Fruit fly (Drosophila melanogaster) whole organism, embryonic: ENCODE results near the gene CG10311.

Source experiments
- Ada2b ChIP-seq: fragments of 200-800 bp; sonication (Bioruptor generic); IDR thresholded peaks from 2 replicates; pipeline ENCODE4 v1.3.6; 2022; ENCODE audit warnings: missing biosample characterization, missing genetic modification characterization
- Atf-2 ChIP-seq: fragments of 200-800 bp; sonication (Bioruptor generic); optimal IDR thresholded peaks from 2 replicates; lab custom pipeline; 2016; ENCODE audit warnings: missing biosample characterization, missing genetic modification characterization
- Atf6 ChIP-seq: fragments of 200-800 bp; sonication (Bioruptor generic); IDR thresholded peaks from 2 replicates; pipeline ENCODE4 v1.3.6; 2022; ENCODE audit warnings: missing biosample characterization, missing genetic modification characterization
- CG10979 ChIP-seq: fragments of 200-800 bp; sonication (Bioruptor generic); optimal IDR thresholded peaks from 2 replicates; lab custom pipeline; 2018; ENCODE audit warnings: missing biosample characterization, mild to moderate bottlenecking, missing genetic modification characterization, moderate library complexity
- CG1233 ChIP-seq: fragments of 200-800 bp; sonication (Bioruptor generic); optimal IDR thresholded peaks from 4 replicates; lab custom pipeline; 2018; ENCODE audit warnings: missing biosample characterization, mild to moderate bottlenecking, missing genetic modification characterization
- CG12769 ChIP-seq: fragments of 200-800 bp; sonication (Bioruptor generic); optimal IDR thresholded peaks from 2 replicates; lab custom pipeline; 2019; ENCODE audit warnings: missing biosample characterization, mild to moderate bottlenecking, missing genetic modification characterization, moderate library complexity
- CG13287 ChIP-seq: fragments of 200-800 bp; sonication (Bioruptor generic); IDR thresholded peaks from 2 replicates; pipeline ENCODE4 v1.3.6; 2022; ENCODE audit warnings: missing biosample characterization, missing genetic modification characterization; ENCODE audit not compliant: partially characterized antibody
- CG14014 ChIP-seq: fragments of 200-800 bp; sonication (Bioruptor generic); IDR thresholded peaks from 2 replicates; pipeline ENCODE4 v1.3.6; 2022; ENCODE audit warnings: missing biosample characterization, missing genetic modification characterization
- CG18262 ChIP-seq: fragments of 200-800 bp; optimal IDR thresholded peaks from 3 replicates; lab custom pipeline; 2019; ENCODE audit warnings: missing biosample characterization, mild to moderate bottlenecking, missing genetic modification characterization, moderate library complexity
- CG18599 ChIP-seq: fragments of 200-800 bp; sonication (Bioruptor generic); optimal IDR thresholded peaks from 3 replicates; lab custom pipeline; 2017; ENCODE audit warnings: missing biosample characterization, missing genetic modification characterization, mild to moderate bottlenecking, moderate library complexity, missing genetic modification reagents
- CG2120 ChIP-seq: fragments of 200-800 bp; sonication (Bioruptor generic); optimal IDR thresholded peaks from 3 replicates; lab custom pipeline; 2016; ENCODE audit warnings: missing biosample characterization, missing genetic modification characterization
- CG32532 ChIP-seq: fragments of 200-800 bp; sonication (Bioruptor generic); IDR thresholded peaks from 2 replicates; pipeline ENCODE4 v1.3.6; 2022; ENCODE audit warnings: missing biosample characterization, missing genetic modification characterization
- CG34224 ChIP-seq: fragments of 200-800 bp; sonication (Bioruptor generic); IDR thresholded peaks from 3 replicates; pipeline ENCODE4 v1.3.6; 2022; ENCODE audit warnings: missing biosample characterization, missing genetic modification characterization; ENCODE audit not compliant: partially characterized antibody
- CG4854 ChIP-seq: fragments of 200-800 bp; sonication (Bioruptor generic); optimal IDR thresholded peaks from 2 replicates; lab custom pipeline; 2016; ENCODE audit warnings: missing biosample characterization, missing genetic modification characterization, inconsistent platforms
- CG7786 ChIP-seq: fragments of 200-800 bp; sonication (Bioruptor generic); optimal IDR thresholded peaks from 2 replicates; lab custom pipeline; 2016; ENCODE audit warnings: missing biosample characterization, missing genetic modification characterization
- CG8290 ChIP-seq, 3 experiments: fragments of 200-800 bp; sonication (Bioruptor generic); optimal IDR thresholded peaks; 2 replicates each; lab custom pipeline; 2016 to 2019; ENCODE audit warnings: missing biosample characterization in 3 of 3, missing genetic modification characterization in 3 of 3, mild to moderate bottlenecking in 2 of 3, moderate library complexity in 1 of 3
- CoRest ChIP-seq: fragments of 200-800 bp; sonication (Bioruptor generic); optimal IDR thresholded peaks from 3 replicates; lab custom pipeline; 2018; ENCODE audit warnings: missing biosample characterization, mild to moderate bottlenecking, missing genetic modification characterization, moderate library complexity
- Drgx ChIP-seq: fragments of 200-800 bp; sonication (Bioruptor generic); IDR thresholded peaks from 2 replicates; pipeline ENCODE4 v1.3.6; 2022; ENCODE audit warnings: missing biosample characterization, missing genetic modification characterization
- Ets65A ChIP-seq: fragments of 200-800 bp; sonication (Bioruptor generic); peaks from one replicate; lab custom pipeline; 2016; ENCODE audit warnings: missing biosample characterization, missing genetic modification characterization
- Hand ChIP-seq: fragments of 200-800 bp; sonication (Bioruptor generic); optimal IDR thresholded peaks from 2 replicates; lab custom pipeline; 2017; ENCODE audit warnings: mild to moderate bottlenecking, missing biosample characterization, missing genetic modification reagents, missing genetic modification characterization
- Jarid2 ChIP-seq: fragments of 200-800 bp; sonication (Bioruptor generic); optimal IDR thresholded peaks from 3 replicates; lab custom pipeline; 2017; ENCODE audit warnings: mild to moderate bottlenecking, missing biosample characterization, missing genetic modification reagents, missing genetic modification characterization
- Max ChIP-seq: fragments of 200-800 bp; sonication (Bioruptor generic); optimal IDR thresholded peaks from 2 replicates; lab custom pipeline; 2016; ENCODE audit warnings: missing biosample characterization, mild to moderate bottlenecking, missing genetic modification characterization
- Meics ChIP-seq: fragments of 200-800 bp; sonication (Bioruptor generic); optimal IDR thresholded peaks from 2 replicates; lab custom pipeline; 2017; ENCODE audit warnings: missing biosample characterization, mild to moderate bottlenecking, missing genetic modification characterization
- NFAT ChIP-seq: fragments of 200-800 bp; sonication (Bioruptor generic); IDR thresholded peaks from 2 replicates; pipeline ENCODE4 v1.3.6; 2022; ENCODE audit warnings: missing biosample characterization, missing genetic modification characterization
- Pdp1 ChIP-seq, 2 experiments: fragments of 200-800 bp; sonication (Bioruptor generic); optimal IDR thresholded peaks; 3 replicates each; lab custom pipeline; 2016; ENCODE audit warnings: missing biosample characterization in 2 of 2, missing genetic modification characterization in 2 of 2, mild to moderate bottlenecking in 1 of 2, moderate library complexity in 1 of 2
- Stat92E ChIP-seq, 3 experiments: fragments of >200 bp in 2 of 3; fragments of 200-800 bp in 1 of 3; sonication (Bioruptor generic) in 1 of 3; optimal IDR thresholded peaks; 2 replicates each; lab custom pipeline; 2017 to 2019; ENCODE audit warnings: missing biosample characterization in 3 of 3, missing genetic modification characterization in 3 of 3, mild to moderate bottlenecking in 1 of 3, moderate library complexity in 1 of 3
- Xbp1 ChIP-seq: fragments of 200-800 bp; sonication (Bioruptor generic); optimal IDR thresholded peaks from 3 replicates; lab custom pipeline; 2016; ENCODE audit warnings: missing biosample characterization, mild to moderate bottlenecking, missing genetic modification characterization
- bsh ChIP-seq, 2 experiments: fragments of 200-800 bp; sonication (Bioruptor generic); optimal IDR thresholded peaks; 2 replicates each; lab custom pipeline; 2017 to 2018; ENCODE audit warnings: mild to moderate bottlenecking in 2 of 2, missing biosample characterization in 2 of 2, missing genetic modification characterization in 2 of 2, moderate library complexity in 1 of 2
- crc ChIP-seq: fragments of 200-800 bp; sonication (Bioruptor generic); optimal IDR thresholded peaks from 2 replicates; lab custom pipeline; 2016; ENCODE audit warnings: missing biosample characterization, missing genetic modification characterization
- dan ChIP-seq: fragments of 200-800 bp; sonication (Bioruptor generic); IDR thresholded peaks from 2 replicates; pipeline ENCODE4 v1.3.6; 2022; ENCODE audit warnings: missing biosample characterization, missing genetic modification characterization
- dpn ChIP-seq, 2 experiments: fragments of 200-800 bp; sonication (Bioruptor generic); optimal IDR thresholded peaks; 3 replicates each; lab custom pipeline; 2016; ENCODE audit warnings: missing biosample characterization in 2 of 2, missing genetic modification characterization in 2 of 2
- esg ChIP-seq: fragments of 200-800 bp; sonication (Bioruptor generic); conservative IDR thresholded peaks from 2 replicates; pipeline ENCODE4 v1.3.6; 2022; ENCODE audit warnings: missing biosample characterization, missing genetic modification characterization
- exex ChIP-seq: fragments of 200-800 bp; sonication (Bioruptor generic); optimal IDR thresholded peaks from 4 replicates; lab custom pipeline; 2018; ENCODE audit warnings: missing biosample characterization, mild to moderate bottlenecking, missing genetic modification characterization, moderate library complexity
- kah ChIP-seq: fragments of 200-800 bp; sonication (Bioruptor generic); optimal IDR thresholded peaks from 2 replicates; lab custom pipeline; 2018; ENCODE audit warnings: missing biosample characterization, mild to moderate bottlenecking, missing genetic modification characterization
- lilli ChIP-seq: fragments of 200-800 bp; sonication (Bioruptor generic); optimal IDR thresholded peaks from 3 replicates; lab custom pipeline; 2016; ENCODE audit warnings: missing biosample characterization, missing genetic modification characterization
- nerfin-2 ChIP-seq: fragments of 200-800 bp; sonication (Bioruptor generic); IDR thresholded peaks from 2 replicates; pipeline ENCODE4 v1.3.6; 2022; ENCODE audit warnings: missing biosample characterization, missing genetic modification characterization; ENCODE audit not compliant: partially characterized antibody
- nom ChIP-seq: fragments of 200-800 bp; sonication (Bioruptor generic); optimal IDR thresholded peaks from 2 replicates; lab custom pipeline; 2017; ENCODE audit warnings: missing biosample characterization, missing genetic modification characterization, mild to moderate bottlenecking, moderate library complexity, missing genetic modification reagents
- oc ChIP-seq: fragments of 200-800 bp; sonication (Bioruptor generic); optimal IDR thresholded peaks from 2 replicates; lab custom pipeline; 2018; ENCODE audit warnings: missing biosample characterization, mild to moderate bottlenecking, missing genetic modification characterization, moderate library complexity
- otp ChIP-seq: fragments of 200-800 bp; sonication (Bioruptor generic); IDR thresholded peaks from 3 replicates; pipeline ENCODE4, ENCODE4 v1.3.6; 2022; ENCODE audit warnings: missing biosample characterization, missing genetic modification characterization
- pnt ChIP-seq: fragments of 200-800 bp; sonication (Bioruptor generic); optimal IDR thresholded peaks from 3 replicates; lab custom pipeline; 2016; ENCODE audit warnings: missing biosample characterization, missing genetic modification characterization
- row ChIP-seq: fragments of 200-800 bp; sonication (Bioruptor generic); IDR thresholded peaks from 3 replicates; pipeline ENCODE4 v1.3.6; 2022; ENCODE audit warnings: missing biosample characterization, missing genetic modification characterization
- schlank ChIP-seq: fragments of 200-800 bp; sonication (Bioruptor generic); optimal IDR thresholded peaks from 2 replicates; lab custom pipeline; 2018; ENCODE audit warnings: missing biosample characterization, mild to moderate bottlenecking, missing genetic modification characterization
- slbo ChIP-seq: fragments of 200-800 bp; sonication (Bioruptor generic); IDR thresholded peaks from 2 replicates; pipeline ENCODE4 v1.3.6; 2022; ENCODE audit warnings: missing biosample characterization, missing genetic modification characterization
- tup ChIP-seq: fragments of 200-800 bp; sonication (Bioruptor generic); optimal IDR thresholded peaks from 2 replicates; lab custom pipeline; 2016; ENCODE audit warnings: missing biosample characterization, mild to moderate bottlenecking, missing genetic modification characterization, moderate library complexity
- tx ChIP-seq: fragments of 200-800 bp; sonication (Bioruptor generic); optimal IDR thresholded peaks from 2 replicates; lab custom pipeline; 2016; ENCODE audit warnings: missing biosample characterization, missing genetic modification characterization
- wdn ChIP-seq: fragments of 200-800 bp; sonication (Bioruptor generic); IDR thresholded peaks from 2 replicates; pipeline ENCODE4 v1.3.6; 2022; ENCODE audit warnings: missing biosample characterization, missing genetic modification characterization
- zen2 ChIP-seq: fragments of 200-800 bp; sonication (Bioruptor generic); IDR thresholded peaks from 3 replicates; pipeline ENCODE4 v1.3.6; 2022; ENCODE audit warnings: missing biosample characterization, missing genetic modification characterization; ENCODE audit not compliant: partially characterized antibody

CG10311 gene

dm6 chr3R:16309302-16310080, 47.3 kb downstream of the CG10311 start (continued):
- peak; percentile 30 for TF ChIP-seq lilli (GFP tag; lab: Kevin White, UChicago)
- peak; percentile 41 for TF ChIP-seq CG2120 (GFP tag; lab: Kevin White, UChicago)
- TF ChIP-seq Stat92E (GFP tag; optimal IDR thresholded peaks at IDR 0.05; lab: Kevin White, UChicago), result no peak
- no peak for TF ChIP-seq NFAT (GFP tag; lab: Robert Waterston, UW)
- TF ChIP-seq CG18599 (GFP tag; lab: Kevin White, UChicago), result peak; percentile 33
- TF ChIP-seq CG7786 (GFP tag; lab: Kevin White, UChicago), result peak; percentile 9
- no peak for TF ChIP-seq schlank (tag; lab: Kevin White, UChicago)
- no peak for TF ChIP-seq esg (GFP tag; lab: Robert Waterston, UW)
- peak; percentile 62 for TF ChIP-seq slbo (GFP tag; lab: Robert Waterston, UW)
- TF ChIP-seq Meics (GFP tag; lab: Kevin White, UChicago), result peak; percentile 47
- TF ChIP-seq CG10979, result peak; percentile 3
- peak; percentile 93 for TF ChIP-seq CG1233
- TF ChIP-seq Atf-2, result no peak
- TF ChIP-seq oc, result no peak
- peak; percentile 50 for TF ChIP-seq Ada2b (GFP tag; lab: Robert Waterston, UW)
- peak; percentile 56; the same call in 1 of the 2 replicates for TF ChIP-seq Drgx (GFP tag; lab: Robert Waterston, UW)
- TF ChIP-seq Xbp1 (GFP tag; lab: Kevin White, UChicago), result peak; percentile 33
- 0 out of 2 replicates have a peak, but pooled peaks have one; percentile 40 for TF ChIP-seq wdn (GFP tag; lab: Robert Waterston, UW)
- TF ChIP-seq crc (GFP tag; lab: Kevin White, UChicago), result no peak
- TF ChIP-seq tx (GFP tag; lab: Kevin White, UChicago), result peak; percentile 1
- TF ChIP-seq pnt (GFP tag; lab: Kevin White, UChicago), result peak; percentile 18
- TF ChIP-seq nom, result peak; percentile 34
- TF ChIP-seq tup (GFP tag; lab: Kevin White, UChicago), result no peak
- TF ChIP-seq CoRest (tag; lab: Kevin White, UChicago), result peak; percentile 29
- TF ChIP-seq CG12769 (tag; lab: Kevin White, UChicago), result peak; percentile 31
- TF ChIP-seq dpn (GFP tag; optimal IDR thresholded peaks at IDR 0.05; lab: Kevin White, UChicago), result peak in 1 of 2 experiments; percentile 36
- peak; percentile 91 for TF ChIP-seq Ets65A (GFP tag; lab: Kevin White, UChicago)
- no peak for TF ChIP-seq otp (GFP tag; lab: Robert Waterston, UW)
- TF ChIP-seq Max (GFP tag; lab: Kevin White, UChicago), result no peak
- TF ChIP-seq CG18262 (tag; lab: Kevin White, UChicago), result peak; percentile 25
- TF ChIP-seq CG13287, result peak; percentile 10; the same call in 1 of the 2 replicates
- no peak for TF ChIP-seq Jarid2 (GFP tag; lab: Kevin White, UChicago)
- peak; percentile 18 for TF ChIP-seq CG4854 (GFP tag; lab: Kevin White, UChicago)
- peak; percentile 49 for TF ChIP-seq CG14014 (GFP tag; lab: Robert Waterston, UW)
- peak in 1 of 2 experiments; percentile 30 for TF ChIP-seq bsh (GFP tag; optimal IDR thresholded peaks at IDR 0.05; lab: Kevin White, UChicago)
- no peak for TF ChIP-seq Hand (GFP tag; lab: Kevin White, UChicago)
- TF ChIP-seq row (GFP tag; lab: Robert Waterston, UW), result peak; percentile 67
- TF ChIP-seq kah, result no peak
- TF ChIP-seq CG32532, result peak; percentile 61; the same call in 1 of the 2 replicates
- peak; percentile 2 to 34 for TF ChIP-seq Pdp1 (GFP tag; optimal IDR thresholded peaks at IDR 0.05; lab: Kevin White, UChicago)
- TF ChIP-seq CG8290 (GFP tag; optimal IDR thresholded peaks at IDR 0.05; lab: Kevin White, UChicago), result peak; percentile 6
- TF ChIP-seq CG8290 (tag; optimal IDR thresholded peaks at IDR 0.05; lab: Kevin White, UChicago), result no peak
- 0 out of 3 replicates have a peak, but pooled peaks have one; percentile 9 for TF ChIP-seq zen2 (GFP tag; lab: Robert Waterston, UW)
- TF ChIP-seq dan (GFP tag; lab: Robert Waterston, UW), result no peak
- TF ChIP-seq Atf6 (GFP tag; lab: Robert Waterston, UW), result peak; percentile 60; the same call in 1 of the 2 replicates
- TF ChIP-seq exex (tag; lab: Kevin White, UChicago), result no peak
- TF ChIP-seq CG34224 (GFP tag; lab: Robert Waterston, UW), result no peak
- TF ChIP-seq nerfin-2, result 0 out of 2 replicates have a peak, but pooled peaks have one; percentile 20
